Fruit fly (Drosophila melanogaster) whole organism, embryonic: Measurements from ENCODE around the gene nst.

Experiments used
- CG10267 ChIP-seq: fragments of 200-800 bp; sonication (Bioruptor generic); optimal IDR thresholded peaks from 2 replicates; lab custom pipeline; 2018; ENCODE audit warnings: missing biosample characterization, mild to moderate bottlenecking, missing genetic modification characterization, moderate library complexity
- CG10321 ChIP-seq: fragments of 200-800 bp; sonication (Bioruptor generic); IDR thresholded peaks from 2 replicates; pipeline ENCODE4 v1.3.6; 2022; ENCODE audit warnings: missing biosample characterization, missing genetic modification characterization
- CG11723 ChIP-seq: fragments of 200-800 bp; sonication (Bioruptor generic); optimal IDR thresholded peaks from 2 replicates; lab custom pipeline; 2017; ENCODE audit warnings: missing biosample characterization, mild to moderate bottlenecking, missing genetic modification characterization
- CG12236 ChIP-seq: fragments of 200-800 bp; sonication (Bioruptor generic); optimal IDR thresholded peaks from 2 replicates; lab custom pipeline; 2016; ENCODE audit warnings: missing biosample characterization, missing genetic modification characterization
- CG1647 ChIP-seq: fragments of 200-800 bp; sonication (Bioruptor generic); optimal IDR thresholded peaks from 3 replicates; lab custom pipeline; 2016; ENCODE audit warnings: missing biosample characterization, missing genetic modification characterization
- CG17328 ChIP-seq: fragments of 200-800 bp; sonication (Bioruptor generic); IDR thresholded peaks from 2 replicates; pipeline ENCODE4 v1.3.6; 2022; ENCODE audit warnings: missing biosample characterization, missing genetic modification characterization
- CG17361 ChIP-seq: fragments of 200-800 bp; sonication (Bioruptor generic); IDR thresholded peaks from 3 replicates; pipeline ENCODE4 v1.3.6; 2022; ENCODE audit warnings: missing biosample characterization, missing genetic modification characterization
- CG18011 ChIP-seq: fragments of 200-800 bp; sonication (Bioruptor generic); optimal IDR thresholded peaks from 2 replicates; lab custom pipeline; 2017; ENCODE audit warnings: missing biosample characterization, missing genetic modification characterization, mild to moderate bottlenecking, moderate library complexity, missing genotype
- CG18599 ChIP-seq: fragments of 200-800 bp; sonication (Bioruptor generic); optimal IDR thresholded peaks from 3 replicates; lab custom pipeline; 2017; ENCODE audit warnings: missing biosample characterization, missing genetic modification characterization, mild to moderate bottlenecking, moderate library complexity, missing genetic modification reagents
- CG31388 ChIP-seq: fragments of 200-800 bp; sonication (Bioruptor generic); optimal IDR thresholded peaks from 2 replicates; lab custom pipeline; 2016; ENCODE audit warnings: missing biosample characterization, missing genetic modification characterization
- CG34224 ChIP-seq: fragments of 200-800 bp; sonication (Bioruptor generic); IDR thresholded peaks from 3 replicates; pipeline ENCODE4 v1.3.6; 2022; ENCODE audit warnings: missing biosample characterization, missing genetic modification characterization; ENCODE audit not compliant: partially characterized antibody
- CG3726 ChIP-seq: fragments of 200-800 bp; sonication (Bioruptor generic); IDR thresholded peaks from 3 replicates; pipeline ENCODE4, ENCODE4 v1.3.6; 2022; ENCODE audit warnings: missing biosample characterization, missing genetic modification characterization
- CG4282 ChIP-seq: fragments of 200-800 bp; sonication (Bioruptor generic); optimal IDR thresholded peaks from 2 replicates; lab custom pipeline; 2016; ENCODE audit warnings: missing biosample characterization, missing genetic modification characterization
- CG4360 ChIP-seq: fragments of 200-800 bp; sonication (Bioruptor generic); IDR thresholded peaks from 2 replicates; pipeline ENCODE4 v1.3.6; 2022; ENCODE audit warnings: missing biosample characterization, missing genetic modification characterization
- CG4404 ChIP-seq: fragments of 200-800 bp; sonication (Bioruptor generic); IDR thresholded peaks from 2 replicates; pipeline ENCODE4 v1.3.6; 2022; ENCODE audit warnings: missing biosample characterization, missing genetic modification characterization
- CG6765 ChIP-seq: fragments of 200-800 bp; sonication (Bioruptor generic); optimal IDR thresholded peaks from 3 replicates; lab custom pipeline; 2017; ENCODE audit warnings: missing biosample characterization, mild to moderate bottlenecking, missing genetic modification characterization
- CG9609 ChIP-seq: fragments of 200-800 bp; sonication (Bioruptor generic); optimal IDR thresholded peaks from 3 replicates; lab custom pipeline; 2016; ENCODE audit warnings: missing biosample characterization, missing genetic modification characterization
- Eip74EF ChIP-seq, 2 experiments: fragments of 200-800 bp in 1 of 2; fragments of >200 bp in 1 of 2; sonication (Bioruptor generic) in 1 of 2; optimal IDR thresholded peaks; 2 replicates each; lab custom pipeline; 2017 to 2019; ENCODE audit warnings: missing biosample characterization in 2 of 2, missing genetic modification characterization in 2 of 2, mild to moderate bottlenecking in 1 of 2, moderate library complexity in 1 of 2
- Nf-YA ChIP-seq: fragments of 200-800 bp; sonication (Bioruptor generic); IDR thresholded peaks from 2 replicates; pipeline ENCODE4 v1.3.6; 2022; ENCODE audit warnings: missing biosample characterization, missing genetic modification characterization
- PHDP ChIP-seq: fragments of 200-800 bp; sonication (Bioruptor generic); optimal IDR thresholded peaks from 3 replicates; lab custom pipeline; 2018; ENCODE audit warnings: missing biosample characterization, mild to moderate bottlenecking, missing genetic modification characterization, moderate library complexity
- Rx ChIP-seq: fragments of 200-800 bp; sonication (Bioruptor generic); IDR thresholded peaks from 2 replicates; pipeline ENCODE4 v1.3.6; 2022; ENCODE audit warnings: missing biosample characterization, missing genetic modification characterization
- Scr ChIP-seq: fragments of 200-800 bp; sonication (Bioruptor generic); IDR thresholded peaks from 2 replicates; pipeline ENCODE4 v1.3.6; 2022; ENCODE audit warnings: missing biosample characterization, missing genetic modification characterization; ENCODE audit not compliant: partially characterized antibody
- Sry-β ChIP-seq: fragments of 200-800 bp; sonication (Bioruptor generic); optimal IDR thresholded peaks from 2 replicates; lab custom pipeline; 2018; ENCODE audit warnings: missing biosample characterization, mild to moderate bottlenecking, missing genetic modification characterization, moderate library complexity
- Tbp ChIP-seq: fragments of >200 bp; optimal IDR thresholded peaks from 2 replicates; lab custom pipeline; 2018; ENCODE audit warnings: missing biosample characterization, missing genetic modification characterization
- Trl ChIP-seq, 3 experiments: fragments of >200 bp in 2 of 3; fragments of 200-800 bp in 1 of 3; sonication (Bioruptor generic) in 1 of 3; optimal IDR thresholded peaks; 2 replicates in 1 of 3; 3 replicates in 2 of 3; lab custom pipeline; 2016 to 2017; ENCODE audit warnings: missing biosample characterization in 1 of 3, missing genetic modification characterization in 1 of 3
- YL-1 ChIP-seq: fragments of 200-800 bp; sonication (Bioruptor generic); optimal IDR thresholded peaks from 3 replicates; lab custom pipeline; 2017; ENCODE audit warnings: missing biosample characterization, mild to moderate bottlenecking, missing genetic modification characterization
- ap ChIP-seq: fragments of 200-800 bp; sonication (Bioruptor generic); IDR thresholded peaks from 2 replicates; pipeline ENCODE4 v1.3.6; 2022; ENCODE audit warnings: missing biosample characterization, missing genetic modification characterization
- br ChIP-seq: fragments of >200 bp; optimal IDR thresholded peaks from 2 replicates; lab custom pipeline; 2017
- cas ChIP-seq: fragments of 200-800 bp; sonication (Bioruptor generic); IDR thresholded peaks from 2 replicates; pipeline ENCODE4 v1.3.6; 2022; ENCODE audit warnings: missing biosample characterization, missing genetic modification characterization
- eve ChIP-seq, 2 experiments: fragments of >200 bp; optimal IDR thresholded peaks; 2 replicates each; lab custom pipeline; 2017; ENCODE audit warnings: missing biosample characterization in 2 of 2, missing genetic modification characterization in 2 of 2
- fd96Cb ChIP-seq: fragments of 200-800 bp; sonication (Bioruptor generic); optimal IDR thresholded peaks from 2 replicates; lab custom pipeline; 2018; ENCODE audit warnings: missing biosample characterization, mild to moderate bottlenecking, missing genetic modification characterization, moderate library complexity
- gce ChIP-seq: fragments of 200-800 bp; sonication (Bioruptor generic); IDR thresholded peaks from 3 replicates; pipeline ENCODE4 v1.3.6; 2022; ENCODE audit warnings: missing biosample characterization, missing genetic modification characterization
- gfzf ChIP-seq: fragments of 200-800 bp; sonication (Bioruptor generic); optimal IDR thresholded peaks from 2 replicates; lab custom pipeline; 2016; ENCODE audit warnings: missing biosample characterization, mild to moderate bottlenecking, missing genetic modification characterization, moderate library complexity
- gro ChIP-seq: fragments of 200-800 bp; sonication (Bioruptor generic); optimal IDR thresholded peaks from 2 replicates; lab custom pipeline; 2016; ENCODE audit warnings: missing biosample characterization, missing genetic modification characterization
- h ChIP-seq: fragments of >200 bp; optimal IDR thresholded peaks from 2 replicates; lab custom pipeline; 2017
- hb ChIP-seq: fragments of 200-800 bp; sonication (Bioruptor generic); IDR thresholded peaks from 3 replicates; pipeline ENCODE4 v1.3.6; 2022; ENCODE audit warnings: missing biosample characterization, missing genetic modification characterization; ENCODE audit not compliant: partially characterized antibody
- ken ChIP-seq: fragments of 200-800 bp; sonication (Bioruptor generic); IDR thresholded peaks from 3 replicates; pipeline ENCODE4 v1.3.6; 2022; ENCODE audit warnings: missing biosample characterization, missing genetic modification characterization
- lbe ChIP-seq: fragments of 200-800 bp; sonication (Bioruptor generic); optimal IDR thresholded peaks from 2 replicates; lab custom pipeline; 2016; ENCODE audit warnings: missing biosample characterization, mild to moderate bottlenecking, missing genetic modification characterization
- lilli ChIP-seq: fragments of 200-800 bp; sonication (Bioruptor generic); optimal IDR thresholded peaks from 3 replicates; lab custom pipeline; 2016; ENCODE audit warnings: missing biosample characterization, missing genetic modification characterization
- maf-S ChIP-seq: fragments of 200-800 bp; sonication (Bioruptor generic); optimal IDR thresholded peaks from 2 replicates; lab custom pipeline; 2016; ENCODE audit warnings: missing biosample characterization, missing genetic modification characterization
- nmo ChIP-seq: fragments of 200-800 bp; sonication (Bioruptor generic); optimal IDR thresholded peaks from 2 replicates; lab custom pipeline; 2018; ENCODE audit warnings: missing biosample characterization, mild to moderate bottlenecking, missing genetic modification characterization, moderate library complexity
- pan ChIP-seq, 4 experiments: fragments of >200 bp in 3 of 4; fragments of 200-800 bp in 1 of 4; sonication (Bioruptor generic) in 1 of 4; optimal IDR thresholded peaks in 3 of 4; IDR thresholded peaks in 1 of 4; 2 replicates each; pipeline versions ENCODE4 v1.3.6 to Lab custom; 2017 to 2022; ENCODE audit warnings: missing biosample characterization in 2 of 4, missing genetic modification characterization in 2 of 4, mixed read lengths in 1 of 4
- seq ChIP-seq: fragments of 200-800 bp; sonication (Bioruptor generic); IDR thresholded peaks from 2 replicates; pipeline ENCODE4 v1.3.6; 2022; ENCODE audit warnings: missing biosample characterization, missing genetic modification characterization
- slbo ChIP-seq: fragments of 200-800 bp; sonication (Bioruptor generic); IDR thresholded peaks from 2 replicates; pipeline ENCODE4 v1.3.6; 2022; ENCODE audit warnings: missing biosample characterization, missing genetic modification characterization
- sug ChIP-seq: fragments of 200-800 bp; optimal IDR thresholded peaks from 2 replicates; lab custom pipeline; 2019; ENCODE audit warnings: missing biosample characterization, mild to moderate bottlenecking, missing genetic modification characterization, moderate library complexity
- tna ChIP-seq: fragments of 200-800 bp; sonication (Bioruptor generic); IDR thresholded peaks from 2 replicates; pipeline ENCODE4 v1.3.6; 2022; ENCODE audit warnings: missing biosample characterization, missing genetic modification characterization; ENCODE audit not compliant: partially characterized antibody
- unc-4 ChIP-seq: fragments of 200-800 bp; sonication (Bioruptor generic); IDR thresholded peaks from 2 replicates; pipeline ENCODE4 v1.3.6; 2022; ENCODE audit warnings: missing biosample characterization, missing genetic modification characterization; ENCODE audit not compliant: partially characterized antibody
- wor ChIP-seq: fragments of 200-800 bp; sonication (Bioruptor generic); IDR thresholded peaks from 2 replicates; pipeline ENCODE4 v1.3.6; 2022; ENCODE audit warnings: missing biosample characterization, missing genetic modification characterization
- zfh1 ChIP-seq: fragments of 200-800 bp; sonication (Bioruptor generic); IDR thresholded peaks from 3 replicates; pipeline ENCODE4 v1.3.6; 2022; ENCODE audit warnings: missing biosample characterization, missing genetic modification characterization

Gene nst

dm6 chr3L:12514762-12515215 lies 15.2 kb downstream of the nst start, which contains the start of the genes sti and tral (continued):
- TF ChIP-seq unc-4 (peak; percentile 21; the same call in 1 of the 2 replicates), br (lab: Kevin White, UChicago) (no peak), hb (GFP tag; lab: Robert Waterston, UW) (no peak), PHDP (tag; lab: Kevin White, UChicago) (peak; percentile 84), maf-S (GFP tag; lab: Kevin White, UChicago) (peak; percentile 94), CG4360 (peak; percentile 18; the same call in 1 of the 2 replicates), tna (GFP tag; lab: Robert Waterston, UW) (no peak), wor (peak; percentile 65), seq (GFP tag; lab: Robert Waterston, UW) (peak; percentile 86), cas (peak; percentile 81; the same call in 1 of the 2 replicates), CG10267 (tag; lab: Kevin White, UChicago) (peak; percentile 99), CG4282 (GFP tag; lab: Kevin White, UChicago) (peak; percentile 90), CG1647 (GFP tag; lab: Kevin White, UChicago) (peak; percentile 95), CG18599 (GFP tag; lab: Kevin White, UChicago) (peak; percentile 93), CG3726 (GFP tag; lab: Robert Waterston, UW) (peak; percentile 67; the same call in 2 of the 3 replicates), gro (GFP tag; lab: Kevin White, UChicago) (peak; percentile 95), CG9609 (GFP tag; lab: Kevin White, UChicago) (peak; percentile 94), CG12236 (GFP tag; lab: Kevin White, UChicago) (peak; percentile 87), nmo (GFP tag; lab: Kevin White, UChicago) (peak; percentile 88), CG17328 (GFP tag; lab: Robert Waterston, UW) (peak; percentile 68), gfzf (GFP tag; lab: Kevin White, UChicago) (peak; percentile 46), Eip74EF (GFP tag; optimal IDR thresholded peaks at IDR 0.05; lab: Kevin White, UChicago) (no peak), Nf-YA (GFP tag; lab: Robert Waterston, UW) (peak; percentile 57; the same call in 1 of the 2 replicates), CG34224 (GFP tag; lab: Robert Waterston, UW) (0 out of 3 replicates have a peak, but pooled peaks have one; percentile 15), h (lab: Kevin White, UChicago) (no peak), Trl (optimal IDR thresholded peaks at IDR 0.05; lab: Kevin White, UChicago) (peak in 1 of 2 experiments; percentile 12), Trl (GFP tag; optimal IDR thresholded peaks at IDR 0.05; lab: Kevin White, UChicago) (peak; percentile 96), CG4404 (GFP tag; lab: Robert Waterston, UW) (peak; percentile 82), Sry-β (GFP tag; lab: Kevin White, UChicago) (peak; percentile 0), ken (GFP tag; lab: Robert Waterston, UW) (peak; percentile 87), CG10321 (GFP tag; lab: Robert Waterston, UW) (peak; percentile 57), zfh1 (GFP tag; lab: Robert Waterston, UW) (peak; percentile 86), pan (optimal IDR thresholded peaks at IDR 0.05; lab: Kevin White, UChicago) (no peak), pan (GFP tag; optimal IDR thresholded peaks at IDR 0.05 in 1 of 2, IDR thresholded peaks at IDR 0.05 in 1 of 2) (peak in 1 of 2 experiments; percentile 86), Tbp (GFP tag; lab: Kevin White, UChicago) (peak; percentile 67), gce (GFP tag; lab: Robert Waterston, UW) (0 out of 3 replicates have a peak, but pooled peaks have one; percentile 24), Rx (GFP tag; lab: Robert Waterston, UW) (peak; percentile 79), sug (peak; percentile 91), YL-1 (GFP tag; lab: Kevin White, UChicago) (peak; percentile 95), lbe (peak; percentile 80), slbo (GFP tag; lab: Robert Waterston, UW) (peak; percentile 94), CG6765 (GFP tag; lab: Kevin White, UChicago) (peak; percentile 70), CG31388 (peak; percentile 86), CG11723 (peak; percentile 84), ap (GFP tag; lab: Robert Waterston, UW) (peak; percentile 67), CG18011 (GFP tag; lab: Kevin White, UChicago) (peak; percentile 82), CG17361 (GFP tag; lab: Robert Waterston, UW) (peak; percentile 88), Scr (GFP tag; lab: Robert Waterston, UW) (peak; percentile 53), fd96Cb (tag; lab: Kevin White, UChicago) (peak; percentile 74), eve (GFP tag; optimal IDR thresholded peaks at IDR 0.05; lab: Kevin White, UChicago) (peak in 1 of 2 experiments; percentile 13), lilli (peak; percentile 97)
